Worm (Caenorhabditis elegans) whole organism, mixed stage, embryonic: ENCODE results near the gene cutl-21.

Source experiments
- bed-3 ChIP-seq: fragments of 200-800 bp; sonication (Bioruptor generic); optimal IDR thresholded peaks from 3 replicates; lab custom pipeline; 2018; ENCODE audit warnings: mild to moderate bottlenecking, missing genetic modification characterization, moderate library complexity, missing compliant biosample characterization
- blmp-1 ChIP-seq: fragments of 150-350 bp; optimal IDR thresholded peaks from 2 replicates; lab custom pipeline; 2014; ENCODE audit warnings: missing biosample characterization, missing genetic modification characterization
- ceh-43 ChIP-seq: fragments of 200-800 bp; sonication (Bioruptor generic); optimal IDR thresholded peaks from 2 replicates; lab custom pipeline; 2018; ENCODE audit warnings: mild to moderate bottlenecking, missing genetic modification characterization, moderate library complexity, missing compliant biosample characterization
- ces-1 ChIP-seq: fragments of 150-350 bp; optimal IDR thresholded peaks from 2 replicates; lab custom pipeline; 2014; ENCODE audit warnings: missing biosample characterization, missing genetic modification reagents, missing genetic modification characterization
- lsy-2 ChIP-seq: fragments of 150-350 bp; optimal IDR thresholded peaks from 2 replicates; lab custom pipeline; 2014; ENCODE audit warnings: missing biosample characterization, missing genetic modification characterization
- mab-5 ChIP-seq: fragments of 150-350 bp; optimal IDR thresholded peaks from 2 replicates; lab custom pipeline; 2014; ENCODE audit warnings: missing biosample characterization, missing genetic modification characterization
- snpc-4 ChIP-seq: fragments of 150-350 bp; optimal IDR thresholded peaks from 2 replicates; lab custom pipeline; 2014; ENCODE audit warnings: missing biosample characterization, missing genetic modification characterization
- tbx-8 ChIP-seq: fragments of 200-800 bp; sonication (Bioruptor generic); optimal IDR thresholded peaks from 2 replicates; lab custom pipeline; 2018; ENCODE audit warnings: mild to moderate bottlenecking, missing genetic modification characterization, moderate library complexity, missing compliant biosample characterization
- unc-39 ChIP-seq: fragments of 150-350 bp; optimal IDR thresholded peaks from 2 replicates; lab custom pipeline; 2014; ENCODE audit warnings: missing biosample characterization, missing genetic modification characterization
- unc-62 ChIP-seq: fragments of 150-350 bp; optimal IDR thresholded peaks from 2 replicates; lab custom pipeline; 2014; ENCODE audit warnings: missing biosample characterization, missing genetic modification reagents, missing genetic modification characterization
- ztf-11 ChIP-seq: fragments of 150-350 bp; optimal IDR thresholded peaks from 2 replicates; lab custom pipeline; 2014; ENCODE audit warnings: missing biosample characterization, missing genetic modification characterization

DNA sequence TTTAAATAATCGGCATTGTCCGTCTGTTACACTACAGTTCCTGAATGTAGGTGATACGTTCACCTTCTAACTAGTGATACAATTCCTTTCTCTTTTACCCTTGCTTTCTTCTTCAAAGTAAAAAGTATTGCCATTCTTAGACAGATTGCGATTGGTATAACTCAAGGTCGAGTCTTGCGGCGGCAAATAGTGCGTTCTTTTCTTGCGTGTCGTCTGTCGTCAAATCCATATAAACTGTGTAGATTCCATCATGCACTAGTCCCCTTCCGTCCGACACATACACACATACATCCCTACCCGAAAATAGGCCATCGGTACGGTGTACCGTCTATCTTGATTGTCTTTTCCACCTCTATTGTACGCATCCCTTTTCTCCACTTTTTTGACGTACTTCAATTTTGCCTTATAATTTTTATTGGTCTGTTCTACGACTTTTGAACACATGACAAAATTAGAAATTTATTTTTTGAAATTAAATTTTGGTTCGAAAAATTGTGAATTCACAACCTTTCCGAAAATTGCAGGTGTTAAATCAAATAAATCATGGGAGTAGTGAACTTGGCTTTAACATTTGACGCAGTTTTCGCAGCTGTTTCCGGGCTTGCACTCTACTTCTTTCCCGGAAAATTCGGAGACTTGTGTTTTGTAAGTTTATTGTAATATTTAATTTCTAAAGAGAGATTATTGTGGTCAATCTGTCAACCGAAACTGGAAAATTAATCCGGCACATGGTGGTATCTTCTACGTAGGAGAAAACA is 23.7 kb upstream of the cutl-21 start, which contains the start of gene C44C1.1:
- TF ChIP-seq bed-3 (no peak), mab-5 (no peak), blmp-1 (tag; lab: Kevin White, UChicago) (no peak), unc-39 (tag; lab: Kevin White, UChicago) (no peak), snpc-4 (no peak), lsy-2 (tag; lab: Kevin White, UChicago) (no peak), ces-1 (no peak), unc-62 (GFP tag; lab: Kevin White, UChicago) (no peak), ztf-11 (tag; lab: Kevin White, UChicago) (no peak), tbx-8 (GFP tag; lab: Kevin White, UChicago) (no peak), ceh-43 (GFP tag; lab: Kevin White, UChicago) (no peak)
